Worm (Caenorhabditis elegans) whole organism, late embryonic: ENCODE measurements around the gene C06G3.8.
A peak's percentile ranks its signal among the peaks of the same experiment; 100 is the strongest.

Experiments
- T23F11.4 ChIP-seq: fragments of 200-800 bp; sonication (Bioruptor generic); optimal IDR thresholded peaks from 2 replicates; lab custom pipeline; 2018; ENCODE audit warnings: mild to moderate bottlenecking, missing genetic modification characterization, missing compliant biosample characterization
- ama-1 ChIP-seq: fragments of 150-350 bp; optimal IDR thresholded peaks from 2 replicates; lab custom pipeline; 2014
- ceh-2 ChIP-seq: sonication (generic microtip); optimal IDR thresholded peaks from 2 replicates; lab custom pipeline; 2016; ENCODE audit warnings: missing genotype, missing genetic modification characterization, missing compliant biosample characterization
- ceh-22 ChIP-seq: sonication (generic microtip); optimal IDR thresholded peaks from 2 replicates; lab custom pipeline; 2017; ENCODE audit warnings: missing biosample characterization, missing genetic modification characterization
- ceh-34 ChIP-seq: sonication (generic microtip); optimal IDR thresholded peaks from 2 replicates; lab custom pipeline; 2016; ENCODE audit warnings: mild to moderate bottlenecking, missing genetic modification characterization, missing compliant biosample characterization
- ceh-45 ChIP-seq: fragments of 200-800 bp; sonication (Bioruptor generic); IDR thresholded peaks from 2 replicates; pipeline ENCODE4 v1.3.6; 2022; ENCODE audit warnings: missing genetic modification reagents, missing genetic modification characterization, missing compliant biosample characterization
- gmeb-2 ChIP-seq: sonication (generic microtip); optimal IDR thresholded peaks from 2 replicates; lab custom pipeline; 2016; ENCODE audit warnings: missing genetic modification characterization, inconsistent platforms, missing compliant biosample characterization
- hlh-15 ChIP-seq: sonication (generic microtip); optimal IDR thresholded peaks from 2 replicates; lab custom pipeline; 2016; ENCODE audit warnings: missing genetic modification characterization, missing compliant biosample characterization
- hlh-8 ChIP-seq: sonication (generic microtip); optimal IDR thresholded peaks from 2 replicates; lab custom pipeline; 2016; ENCODE audit warnings: missing genotype, missing genetic modification characterization, missing compliant biosample characterization
- nhr-11 ChIP-seq: fragments of 150-350 bp; optimal IDR thresholded peaks from 2 replicates; lab custom pipeline; 2014; ENCODE audit warnings: missing biosample characterization, missing genetic modification characterization
- pqm-1 ChIP-seq: sonication (generic microtip); optimal IDR thresholded peaks from 2 replicates; lab custom pipeline; 2016; ENCODE audit warnings: missing genetic modification characterization, missing compliant biosample characterization
- tbx-7 ChIP-seq: sonication (generic microtip); optimal IDR thresholded peaks from 2 replicates; lab custom pipeline; 2016; ENCODE audit warnings: missing genotype, missing genetic modification characterization, missing compliant biosample characterization
- unc-86 ChIP-seq: sonication (generic microtip); optimal IDR thresholded peaks from 2 replicates; lab custom pipeline; 2016; ENCODE audit warnings: missing genetic modification characterization, missing compliant biosample characterization

DNA sequence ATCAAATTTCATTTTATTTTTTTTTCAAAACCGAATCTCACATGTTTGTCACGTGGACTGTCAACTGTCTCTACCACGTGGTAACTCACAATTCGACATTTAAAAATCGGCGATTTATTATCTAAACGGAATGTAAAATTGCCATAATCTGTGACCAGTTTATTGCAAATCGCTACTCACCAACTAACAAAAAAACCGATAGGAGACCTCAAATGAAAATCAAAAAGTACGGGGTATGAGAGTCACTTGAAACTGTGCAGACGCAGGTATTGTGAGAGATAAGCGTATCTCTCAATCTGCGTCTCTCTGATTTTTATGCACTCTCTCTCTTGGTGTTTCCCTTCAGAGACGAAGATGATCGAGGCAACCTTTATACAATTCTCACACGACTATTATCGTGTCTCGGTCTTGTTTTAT, 15.4 kb upstream of the C06G3.8 start:
- TF ChIP-seq ceh-22 (no peak), hlh-15 (no peak), gmeb-2 (tag; lab: Kevin White, UChicago) (no peak), ceh-45 (no peak), ceh-2 (tag; lab: Kevin White, UChicago) (no peak), nhr-11 (tag; lab: Kevin White, UChicago) (no peak), T23F11.4 (no peak), unc-86 (tag; lab: Kevin White, UChicago) (no peak), pqm-1 (tag; lab: Kevin White, UChicago) (peak; percentile 30), ceh-34 (no peak), tbx-7 (tag; lab: Kevin White, UChicago) (no peak), hlh-8 (no peak), ama-1 (lab: Kevin White, UChicago) (no peak)
